Worm (Caenorhabditis elegans): ENCODE results near the gene grl-4.

Gene grl-4

ce11 chrIV:7313962-7314361 is 3.4 kb upstream of the grl-4 start (continued):
- TF ChIP-seq lin-35 (GFP tag; optimal IDR thresholded peaks at IDR 0.05), result peak in 1 of 3 experiments; percentile 70
- no peak for TF ChIP-seq Y79H2A.3 (GFP tag; conservative IDR thresholded peaks at IDR 0.05)
- TF ChIP-seq hmg-1.2 (GFP tag; IDR thresholded peaks at IDR 0.05), result peak; percentile 44; the same call in 1 of the 2 replicates
- TF ChIP-seq snpc-4 (GFP tag; optimal IDR thresholded peaks at IDR 0.05), result peak; percentile 80
- peak; percentile 70 to 79 (median 76) for TF ChIP-seq snpc-4 (tag; optimal IDR thresholded peaks at IDR 0.05)
- peak; percentile 49 for TF ChIP-seq lin-40 (tag; optimal IDR thresholded peaks at IDR 0.05)

ce11 chrIV:7313397-7313910 is 2.9 kb upstream of the grl-4 start, which contains the start of gene rps-8:
rps-8 (minus strand) TSS chrIV:7313860.
- TF ChIP-seq zfh-2 (GFP tag; conservative IDR thresholded peaks at IDR 0.05), result peak; percentile 22; the same call in 1 of the 2 replicates
- no peak for TF ChIP-seq tbx-9 (tag; optimal IDR thresholded peaks at IDR 0.05; ENCODE audit: borderline replicate concordance)
- TF ChIP-seq T26A5.8 (tag; optimal IDR thresholded peaks at IDR 0.05), result no peak
- TF ChIP-seq F37B4.10 (GFP tag; IDR thresholded peaks at IDR 0.05), result no peak
- no peak for TF ChIP-seq lsy-27 (tag; optimal IDR thresholded peaks at IDR 0.05; ENCODE audit: borderline replicate concordance, insufficient read depth)
- no peak for TF ChIP-seq mel-28 (tag; optimal IDR thresholded peaks at IDR 0.05; ENCODE audit: borderline replicate concordance)
- no peak for TF ChIP-seq hsf-1 (GFP tag; IDR thresholded peaks at IDR 0.05)
- no peak for TF ChIP-seq Y53F4B.3 (GFP tag; IDR thresholded peaks at IDR 0.05)
- TF ChIP-seq tlf-1 (GFP tag; optimal IDR thresholded peaks at IDR 0.05), result no peak
- TF ChIP-seq K12H6.12 (tag; optimal IDR thresholded peaks at IDR 0.05), result no peak
- TF ChIP-seq hlh-12 (tag; optimal IDR thresholded peaks at IDR 0.05), result no peak
- TF ChIP-seq aptf-3 (GFP tag; IDR thresholded peaks at IDR 0.05), result no peak
- TF ChIP-seq C06A6.2 (GFP tag; conservative IDR thresholded peaks at IDR 0.05), result no peak
- TF ChIP-seq nhr-120 (GFP tag; IDR thresholded peaks at IDR 0.05), result no peak
- TF ChIP-seq aptf-2 (GFP tag; conservative IDR thresholded peaks at IDR 0.05), result no peak
- no peak for TF ChIP-seq xnd-1 (tag; optimal IDR thresholded peaks at IDR 0.05)
- TF ChIP-seq F57C9.4 (tag; optimal IDR thresholded peaks at IDR 0.05), result no peak
- no peak for TF ChIP-seq lir-1 (GFP tag; conservative IDR thresholded peaks at IDR 0.05)
- no peak for TF ChIP-seq lag-1 (GFP tag; IDR thresholded peaks at IDR 0.05)
- TF ChIP-seq egl-44 (GFP tag; IDR thresholded peaks at IDR 0.05), result no peak
- no peak for TF ChIP-seq Y56A3A.18 (GFP tag; IDR thresholded peaks at IDR 0.05)
- TF ChIP-seq lin-26 (GFP tag; IDR thresholded peaks at IDR 0.05), result peak; percentile 42; the same call in 1 of the 2 replicates
- no peak for TF ChIP-seq hmg-20 (GFP tag; IDR thresholded peaks at IDR 0.05)
- 0 out of 2 replicates have a peak, but pooled peaks have one; percentile 34 for TF ChIP-seq ceh-100 (GFP tag; IDR thresholded peaks at IDR 0.05)
- no peak for TF ChIP-seq F22D6.2 (tag; optimal IDR thresholded peaks at IDR 0.05)
- no peak for TF ChIP-seq ets-4 (GFP tag; optimal IDR thresholded peaks at IDR 0.05)
- TF ChIP-seq B0261.1 (tag; optimal IDR thresholded peaks at IDR 0.05), result no peak
- no peak for TF ChIP-seq Y67H2A.10 (GFP tag; conservative IDR thresholded peaks at IDR 0.05)
- TF ChIP-seq attf-5 (GFP tag; optimal IDR thresholded peaks at IDR 0.05), result no peak
- no peak for TF ChIP-seq ztf-3 (GFP tag; optimal IDR thresholded peaks at IDR 0.05)
- no peak for TF ChIP-seq nfyb-1 (GFP tag; IDR thresholded peaks at IDR 0.05)
- no peak for TF ChIP-seq dpff-1 (tag; optimal IDR thresholded peaks at IDR 0.05)
- TF ChIP-seq cebp-2 (GFP tag; IDR thresholded peaks at IDR 0.05), result no peak
- 0 out of 2 replicates have a peak, but pooled peaks have one; percentile 24 for TF ChIP-seq ekl-4 (GFP tag; IDR thresholded peaks at IDR 0.05)
- peak; percentile 29 for TF ChIP-seq sptf-2 (GFP tag; optimal IDR thresholded peaks at IDR 0.05)
- 0 out of 2 replicates have a peak, but pooled peaks have one; percentile 4 for TF ChIP-seq hmg-1.2 (GFP tag; IDR thresholded peaks at IDR 0.05)
- TF ChIP-seq Y53G8AR.9 (GFP tag; conservative IDR thresholded peaks at IDR 0.05), result no peak
- TF ChIP-seq madf-3 (GFP tag; IDR thresholded peaks at IDR 0.05), result no peak
- no peak for TF ChIP-seq F52B5.7 (tag; optimal IDR thresholded peaks at IDR 0.05)
- no peak for TF ChIP-seq unc-130 (GFP tag; optimal IDR thresholded peaks at IDR 0.05)
- no peak for TF ChIP-seq athp-1 (tag; optimal IDR thresholded peaks at IDR 0.05)
- TF ChIP-seq hrde-1 (tag; optimal IDR thresholded peaks at IDR 0.05; ENCODE audit: borderline replicate concordance), result no peak
